Worm (Caenorhabditis elegans): Measurements from ENCODE around the gene nhr-167.
A peak's percentile ranks its signal among the peaks of the same experiment; 100 is the strongest.

Gene nhr-167

DNA sequence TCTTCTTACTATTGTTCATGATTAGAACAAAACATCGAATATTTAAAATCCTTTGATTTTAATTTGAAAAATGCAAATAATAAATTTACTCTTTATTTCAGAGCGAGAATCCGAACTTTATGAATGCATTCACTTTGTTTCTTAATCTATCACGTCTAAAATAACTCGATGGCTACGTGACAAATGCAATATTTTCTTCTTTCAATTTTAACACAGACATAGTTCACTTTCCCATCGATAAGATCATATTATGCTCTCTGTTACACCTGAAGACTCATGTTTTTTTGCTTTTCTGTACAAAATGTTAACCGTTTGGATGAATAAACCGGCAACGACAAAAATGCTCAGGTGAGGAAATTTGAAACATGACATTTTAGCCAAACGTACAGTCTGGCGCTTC is 12.3 kb downstream of the nhr-167 start:
- TF ChIP-seq egl-27 (tag; optimal IDR thresholded peaks at IDR 0.05) = no peak

DNA sequence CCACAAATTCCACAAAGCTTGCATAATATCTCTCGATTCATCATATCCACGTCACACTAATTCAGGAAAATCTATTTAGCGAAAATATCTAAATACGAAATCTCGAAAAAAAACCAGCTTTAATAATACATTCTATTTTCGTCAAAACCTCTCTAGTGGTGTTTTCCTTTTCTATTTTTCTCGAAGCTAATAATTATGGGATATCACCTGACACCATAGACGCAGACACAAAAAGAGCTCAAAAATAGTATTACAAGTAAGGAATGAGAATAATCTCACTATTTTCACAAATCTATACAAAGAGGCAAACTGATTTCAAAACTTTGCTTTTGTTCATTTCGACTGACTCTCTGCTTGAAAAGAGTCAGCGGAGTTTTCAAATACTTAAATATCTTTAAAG is 12.8 kb downstream of the nhr-167 start:
- TF ChIP-seq nhr-77 (tag; optimal IDR thresholded peaks at IDR 0.05) = no peak
- TF ChIP-seq sma-9 (GFP tag; optimal IDR thresholded peaks at IDR 0.05) = peak; percentile 30
- no peak for TF ChIP-seq sma-9 (tag; optimal IDR thresholded peaks at IDR 0.05)
- TF ChIP-seq unc-55 (GFP tag; optimal IDR thresholded peaks at IDR 0.05) = no peak
- TF ChIP-seq lsy-2 (tag; optimal IDR thresholded peaks at IDR 0.05) = peak in 1 of 2 experiments; percentile 4
- peak; percentile 52 for TF ChIP-seq C34F6.9 (tag; optimal IDR thresholded peaks at IDR 0.05)

DNA sequence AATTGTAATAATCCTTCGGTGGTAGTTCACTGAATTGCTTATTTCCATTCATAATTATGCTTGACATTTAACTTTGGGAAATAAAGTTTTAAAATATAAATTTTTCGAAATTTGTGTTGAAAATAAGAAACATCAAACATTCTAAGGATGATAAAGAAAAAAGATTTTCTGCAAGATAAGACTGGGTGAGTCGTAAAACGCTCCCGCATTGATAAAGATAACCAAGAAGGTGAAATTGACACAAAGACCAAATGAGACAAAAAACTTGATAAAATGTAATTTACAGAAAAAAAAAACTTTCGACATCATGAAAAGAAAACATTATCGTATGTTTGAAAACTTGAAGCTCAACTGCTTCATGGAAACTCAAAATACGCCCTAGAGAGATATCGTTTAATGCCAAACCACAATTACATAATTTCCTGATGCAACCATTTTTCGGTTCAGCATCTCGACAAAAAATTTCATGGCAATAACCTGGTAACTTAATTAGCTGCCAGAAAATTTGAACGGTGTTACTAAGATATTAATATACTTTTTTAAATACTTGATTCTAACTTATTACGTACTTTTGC is 13.8 kb downstream of the nhr-167 start:
- TF ChIP-seq sma-9 (GFP tag; optimal IDR thresholded peaks at IDR 0.05) = peak; percentile 25
- TF ChIP-seq sma-9 (tag; optimal IDR thresholded peaks at IDR 0.05) = no peak
- TF ChIP-seq ztf-4 (tag; optimal IDR thresholded peaks at IDR 0.05) = no peak
- TF ChIP-seq crh-2 (tag; optimal IDR thresholded peaks at IDR 0.05) = peak; percentile 59
- TF ChIP-seq egl-27 (tag; optimal IDR thresholded peaks at IDR 0.05) = no peak
- no peak for TF ChIP-seq skn-1 (tag; optimal IDR thresholded peaks at IDR 0.05)
- TF ChIP-seq fos-1 (tag; optimal IDR thresholded peaks at IDR 0.05) = peak; percentile 86
- TF ChIP-seq sma-3 (GFP tag; optimal IDR thresholded peaks at IDR 0.05) = peak; percentile 21
- no peak for TF ChIP-seq gmeb-1 (tag; optimal IDR thresholded peaks at IDR 0.05)
- peak in 1 of 2 experiments; percentile 13 for TF ChIP-seq mdl-1 (tag; optimal IDR thresholded peaks at IDR 0.05)
- TF ChIP-seq nhr-6 (tag; optimal IDR thresholded peaks at IDR 0.05) = no peak

DNA sequence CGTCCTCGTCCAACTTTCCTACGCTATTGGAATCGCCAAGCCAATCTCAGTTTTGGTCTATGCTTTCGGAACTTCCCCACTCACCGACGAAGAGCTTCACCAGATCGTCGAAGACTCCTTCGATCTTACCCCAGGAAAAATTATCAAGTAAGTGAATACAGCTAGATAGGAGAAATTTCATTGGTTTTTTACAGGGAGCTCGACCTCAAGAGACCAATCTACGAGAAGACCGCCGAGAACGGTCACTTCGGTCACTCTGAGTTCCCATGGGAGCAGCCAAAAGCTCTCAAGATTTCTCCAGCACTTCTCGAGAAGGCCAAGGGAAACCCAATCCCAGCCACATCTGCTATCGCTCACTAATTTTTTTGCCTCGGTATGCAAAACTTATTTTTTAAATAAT is 14.9 kb downstream of the nhr-167 start:
- TF ChIP-seq nhr-25 (tag; optimal IDR thresholded peaks at IDR 0.05) (no peak), F13H6.1 (tag; optimal IDR thresholded peaks at IDR 0.05) (no peak), sma-3 (GFP tag; optimal IDR thresholded peaks at IDR 0.05) (no peak), gmeb-1 (tag; optimal IDR thresholded peaks at IDR 0.05) (no peak), egl-27 (tag; optimal IDR thresholded peaks at IDR 0.05) (no peak), lin-11 (tag; optimal IDR thresholded peaks at IDR 0.05) (no peak), ztf-1 (GFP tag; conservative IDR thresholded peaks at IDR 0.05) (no peak), snpc-4 (tag; optimal IDR thresholded peaks at IDR 0.05) (no peak), ceh-16 (tag; optimal IDR thresholded peaks at IDR 0.05) (no peak), nhr-12 (tag; optimal IDR thresholded peaks at IDR 0.05) (no peak), fos-1 (tag; optimal IDR thresholded peaks at IDR 0.05) (no peak), nhr-6 (tag; optimal IDR thresholded peaks at IDR 0.05) (no peak), sem-4 (tag; optimal IDR thresholded peaks at IDR 0.05) (no peak), nhr-237 (tag; optimal IDR thresholded peaks at IDR 0.05) (no peak), lin-39 (tag; optimal IDR thresholded peaks at IDR 0.05) (no peak), mdl-1 (tag; optimal IDR thresholded peaks at IDR 0.05) (no peak), nhr-11 (tag; optimal IDR thresholded peaks at IDR 0.05) (no peak), nhr-23 (tag; optimal IDR thresholded peaks at IDR 0.05) (no peak), nhr-129 (tag; optimal IDR thresholded peaks at IDR 0.05) (no peak), R02D3.7 (tag; optimal IDR thresholded peaks at IDR 0.05) (no peak)

DNA sequence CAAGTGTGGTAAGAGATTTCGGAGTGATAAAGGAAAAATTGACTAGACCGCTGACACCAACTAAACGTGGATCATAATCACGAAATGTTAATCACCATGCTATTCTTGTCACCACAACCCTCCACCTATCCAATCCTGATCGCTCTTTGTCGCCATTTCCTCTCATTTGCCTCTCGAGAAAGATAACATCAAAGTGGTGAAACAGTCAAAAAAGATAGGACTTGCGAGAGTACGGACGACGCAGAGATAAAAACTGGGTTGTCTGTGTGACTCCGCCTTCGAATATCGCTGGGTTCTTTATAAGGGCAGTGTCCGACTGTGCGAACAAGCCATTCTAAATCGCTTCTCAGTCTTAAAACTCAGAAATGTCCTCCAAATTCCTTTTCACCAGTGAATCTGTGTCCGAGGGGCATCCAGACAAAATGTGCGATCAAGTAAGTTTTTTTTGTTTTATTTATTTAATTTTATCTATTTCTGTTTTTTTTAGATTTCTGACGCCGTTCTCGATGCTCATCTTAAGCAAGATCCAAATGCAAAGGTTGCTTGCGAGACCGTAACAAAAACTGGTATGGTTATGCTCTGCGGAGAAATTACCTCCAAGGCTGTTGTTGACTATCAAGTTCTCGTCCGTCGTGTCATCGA is 16.1 kb downstream of the nhr-167 start, which contains the start of gene sams-1:
Gene sams-1 (plus strand): TSS at position 300 of the 642 bp plus-strand sequence.
- TF ChIP-seq nhr-237 (tag; optimal IDR thresholded peaks at IDR 0.05) (no peak), gmeb-1 (tag; optimal IDR thresholded peaks at IDR 0.05) (no peak), nhr-25 (tag; optimal IDR thresholded peaks at IDR 0.05) (peak; percentile 19), crh-2 (tag; optimal IDR thresholded peaks at IDR 0.05) (no peak), ceh-16 (tag; optimal IDR thresholded peaks at IDR 0.05) (peak; percentile 37), nhr-129 (tag; optimal IDR thresholded peaks at IDR 0.05) (peak; percentile 23), elt-1 (tag; optimal IDR thresholded peaks at IDR 0.05) (no peak), F13H6.1 (tag; optimal IDR thresholded peaks at IDR 0.05) (no peak), mdl-1 (tag; optimal IDR thresholded peaks at IDR 0.05) (peak in 1 of 2 experiments; percentile 2), ama-1 (optimal IDR thresholded peaks at IDR 0.05) (peak; percentile 46), lin-39 (tag; optimal IDR thresholded peaks at IDR 0.05) (no peak), fos-1 (tag; optimal IDR thresholded peaks at IDR 0.05) (peak; percentile 71), egl-27 (tag; optimal IDR thresholded peaks at IDR 0.05) (peak; percentile 10), mbf-1 (tag; optimal IDR thresholded peaks at IDR 0.05) (no peak), sma-3 (GFP tag; optimal IDR thresholded peaks at IDR 0.05) (no peak), snpc-4 (tag; optimal IDR thresholded peaks at IDR 0.05) (no peak), nhr-12 (tag; optimal IDR thresholded peaks at IDR 0.05) (no peak), nhr-21 (tag; optimal IDR thresholded peaks at IDR 0.05) (no peak), nhr-11 (tag; optimal IDR thresholded peaks at IDR 0.05) (no peak), sma-9 (GFP tag; optimal IDR thresholded peaks at IDR 0.05) (peak; percentile 68), sma-9 (tag; optimal IDR thresholded peaks at IDR 0.05) (no peak), nhr-10 (tag; optimal IDR thresholded peaks at IDR 0.05) (no peak)
